Worm (Caenorhabditis elegans) whole organism, L1 larva: ENCODE results near the gene tag-123.

Experiments used
- C04F5.9 ChIP-seq: sonication (generic microtip); optimal IDR thresholded peaks from 2 replicates; lab custom pipeline; 2016; ENCODE audit warnings: missing genetic modification characterization, missing compliant biosample characterization
- F16B12.6 ChIP-seq: fragments of 150-350 bp; optimal IDR thresholded peaks from 2 replicates; lab custom pipeline; 2014; ENCODE audit warnings: missing biosample characterization, missing genetic modification characterization
- ama-1 ChIP-seq: fragments of 150-350 bp; optimal IDR thresholded peaks from 2 replicates; lab custom pipeline; 2014
- blmp-1 ChIP-seq: fragments of 150-350 bp; optimal IDR thresholded peaks from 2 replicates; lab custom pipeline; 2014; ENCODE audit warnings: missing biosample characterization, missing genetic modification characterization
- ceh-63 ChIP-seq: fragments of 200-800 bp; sonication (Bioruptor generic); optimal IDR thresholded peaks from 2 replicates; lab custom pipeline; 2018; ENCODE audit warnings: mild to moderate bottlenecking, missing genetic modification characterization, missing compliant biosample characterization
- ces-1 ChIP-seq: fragments of 150-350 bp; optimal IDR thresholded peaks from 2 replicates; lab custom pipeline; 2014; ENCODE audit warnings: missing biosample characterization, missing genetic modification reagents, missing genetic modification characterization
- dsc-1 ChIP-seq: sonication (generic microtip); optimal IDR thresholded peaks from 2 replicates; lab custom pipeline; 2016; ENCODE audit warnings: mild to moderate bottlenecking, missing genetic modification characterization, missing compliant biosample characterization
- efl-1 ChIP-seq, 4 experiments: fragments of 150-350 bp; optimal IDR thresholded peaks in 3 of 4; peaks in 1 of 4; 1 replicate in 1 of 4; 2 replicates in 3 of 4; lab custom pipeline; 2014; ENCODE audit warnings: missing biosample characterization in 2 of 4, missing genetic modification characterization in 2 of 4, missing genetic modification reagents in 2 of 4
- egl-27 ChIP-seq, 2 experiments: fragments of 150-350 bp in 1 of 2; sonication (generic microtip); optimal IDR thresholded peaks; 3 replicates each; lab custom pipeline; 2017 to 2018; ENCODE audit warnings: missing biosample characterization in 2 of 2, missing genetic modification characterization in 2 of 2, missing genetic modification reagents in 2 of 2
- elt-3 ChIP-seq, 6 experiments: fragments of 150-350 bp in 1 of 6; sonication (generic microtip); optimal IDR thresholded peaks; 2 replicates each; lab custom pipeline; 2017 to 2018; ENCODE audit warnings: missing biosample characterization in 6 of 6, missing genetic modification characterization in 6 of 6, inconsistent platforms in 1 of 6
- fkh-4 ChIP-seq: sonication (generic microtip); optimal IDR thresholded peaks from 2 replicates; lab custom pipeline; 2016; ENCODE audit warnings: missing compliant biosample characterization, missing genetic modification characterization, borderline replicate concordance
- grh-1 ChIP-seq: fragments of 200-800 bp; sonication (Bioruptor generic); IDR thresholded peaks from 2 replicates; pipeline ENCODE4 v1.3.6; 2022; ENCODE audit warnings: missing genetic modification reagents, missing genetic modification characterization, missing compliant biosample characterization
- hlh-4 ChIP-seq: sonication (generic microtip); optimal IDR thresholded peaks from 2 replicates; lab custom pipeline; 2016; ENCODE audit warnings: mild to moderate bottlenecking, missing genetic modification characterization, missing compliant biosample characterization
- irx-1 ChIP-seq: sonication (generic microtip); optimal IDR thresholded peaks from 2 replicates; lab custom pipeline; 2016; ENCODE audit warnings: missing genetic modification characterization, missing compliant biosample characterization
- isw-1 ChIP-seq: fragments of 200-800 bp; sonication (Bioruptor generic); IDR thresholded peaks from 2 replicates; pipeline ENCODE4 v1.3.6; 2022; ENCODE audit warnings: missing genetic modification characterization, missing compliant biosample characterization
- lin-13 ChIP-seq: fragments of 150-350 bp; optimal IDR thresholded peaks from 2 replicates; lab custom pipeline; 2014; ENCODE audit warnings: missing biosample characterization, missing genetic modification reagents, missing genetic modification characterization
- lin-14 ChIP-seq: fragments of 200-800 bp; sonication (Bioruptor generic); optimal IDR thresholded peaks from 2 replicates; lab custom pipeline; 2018; ENCODE audit warnings: mild to moderate bottlenecking, missing genetic modification characterization, moderate library complexity, missing compliant biosample characterization
- lin-15B ChIP-seq: fragments of 150-350 bp; sonication (generic microtip); optimal IDR thresholded peaks from 3 replicates; lab custom pipeline; 2014; ENCODE audit warnings: missing biosample characterization, missing genetic modification characterization
- lin-35 ChIP-seq, 2 experiments: fragments of 150-350 bp; optimal IDR thresholded peaks; 2 replicates each; lab custom pipeline; 2014; ENCODE audit warnings: missing biosample characterization in 2 of 2, missing genetic modification characterization in 2 of 2, missing genetic modification reagents in 2 of 2
- lsy-2 ChIP-seq, 2 experiments: fragments of 150-350 bp; optimal IDR thresholded peaks; 2 replicates each; lab custom pipeline; 2014; ENCODE audit warnings: missing biosample characterization in 2 of 2, missing genetic modification characterization in 2 of 2
- mab-9 ChIP-seq: fragments of 200-800 bp; sonication (Bioruptor generic); IDR thresholded peaks from 2 replicates; pipeline ENCODE4 v1.3.6; 2022; ENCODE audit warnings: missing genetic modification reagents, missing genetic modification characterization, missing compliant biosample characterization
- mep-1 ChIP-seq: fragments of 150-350 bp; optimal IDR thresholded peaks from 2 replicates; lab custom pipeline; 2014; ENCODE audit warnings: missing biosample characterization, missing genetic modification characterization
- nhr-11 ChIP-seq: fragments of 150-350 bp; optimal IDR thresholded peaks from 2 replicates; lab custom pipeline; 2014; ENCODE audit warnings: missing biosample characterization, missing genetic modification characterization
- nhr-19 ChIP-seq: fragments of 200-800 bp; sonication (Bioruptor generic); conservative IDR thresholded peaks from 2 replicates; pipeline ENCODE4 v1.3.6; 2022; ENCODE audit warnings: missing genetic modification characterization, missing compliant biosample characterization
- nhr-20 ChIP-seq: sonication (generic microtip); optimal IDR thresholded peaks from 2 replicates; lab custom pipeline; 2016; ENCODE audit warnings: mild to moderate bottlenecking, missing genetic modification characterization, missing compliant biosample characterization
- nhr-237 ChIP-seq: fragments of 150-350 bp; optimal IDR thresholded peaks from 2 replicates; lab custom pipeline; 2014; ENCODE audit warnings: missing biosample characterization, missing genetic modification characterization
- nhr-28 ChIP-seq: fragments of 150-350 bp; optimal IDR thresholded peaks from 2 replicates; lab custom pipeline; 2014; ENCODE audit warnings: missing biosample characterization, missing genetic modification characterization
- nhr-47 ChIP-seq: sonication (generic microtip); optimal IDR thresholded peaks from 2 replicates; lab custom pipeline; 2016; ENCODE audit warnings: mild to moderate bottlenecking, missing genetic modification characterization, moderate library complexity, missing compliant biosample characterization
- nhr-84 ChIP-seq: sonication (generic microtip); optimal IDR thresholded peaks from 2 replicates; lab custom pipeline; 2017; ENCODE audit warnings: missing biosample characterization, missing genetic modification characterization
- nhr-85 ChIP-seq: sonication (generic microtip); peaks from one replicate; lab custom pipeline; 2016; ENCODE audit warnings: missing genetic modification characterization, inconsistent platforms, missing compliant biosample characterization
- nhr-90 ChIP-seq: sonication (generic microtip); optimal IDR thresholded peaks from 2 replicates; lab custom pipeline; 2016; ENCODE audit warnings: mild to moderate bottlenecking, missing genetic modification characterization, missing compliant biosample characterization; ENCODE audit not compliant: poor library complexity
- pag-3 ChIP-seq: sonication (generic microtip); optimal IDR thresholded peaks from 2 replicates; lab custom pipeline; 2017; ENCODE audit warnings: missing genetic modification characterization, mild to moderate bottlenecking, missing compliant biosample characterization, antibody characterized with exemption, borderline replicate concordance; ENCODE audit not compliant: insufficient read depth
- rnt-1 ChIP-seq: sonication (generic microtip); optimal IDR thresholded peaks from 2 replicates; lab custom pipeline; 2016; ENCODE audit warnings: mild to moderate bottlenecking, missing genetic modification characterization, moderate library complexity, missing compliant biosample characterization
- skn-1 ChIP-seq: fragments of 150-350 bp; optimal IDR thresholded peaks from 2 replicates; lab custom pipeline; 2014; ENCODE audit warnings: missing biosample characterization, missing genetic modification characterization
- snu-23 ChIP-seq: sonication (generic microtip); optimal IDR thresholded peaks from 2 replicates; lab custom pipeline; 2016; ENCODE audit warnings: missing genetic modification characterization, missing compliant biosample characterization
- sox-4 ChIP-seq: sonication (generic microtip); optimal IDR thresholded peaks from 2 replicates; lab custom pipeline; 2016; ENCODE audit warnings: missing genetic modification characterization, missing compliant biosample characterization
- swsn-7 ChIP-seq: sonication (generic microtip); optimal IDR thresholded peaks from 2 replicates; lab custom pipeline; 2016; ENCODE audit warnings: missing genetic modification characterization, missing compliant biosample characterization
- tlp-1 ChIP-seq: fragments of 150-350 bp; optimal IDR thresholded peaks from 2 replicates; lab custom pipeline; 2014; ENCODE audit warnings: missing biosample characterization, missing genetic modification characterization
- unc-86 ChIP-seq: sonication (generic microtip); optimal IDR thresholded peaks from 2 replicates; lab custom pipeline; 2016; ENCODE audit warnings: missing genetic modification characterization, missing compliant biosample characterization
- unc-98 ChIP-seq: fragments of 200-800 bp; sonication (Bioruptor generic); IDR thresholded peaks from 2 replicates; pipeline ENCODE4 v1.3.6; 2022; ENCODE audit warnings: missing genetic modification characterization, missing compliant biosample characterization
- xbp-1 ChIP-seq: sonication (generic microtip); optimal IDR thresholded peaks from 2 replicates; lab custom pipeline; 2016; ENCODE audit warnings: missing genetic modification characterization, missing compliant biosample characterization
- zag-1 ChIP-seq: fragments of 150-350 bp; optimal IDR thresholded peaks from 2 replicates; lab custom pipeline; 2014; ENCODE audit warnings: missing biosample characterization, missing genetic modification characterization
- zip-4 ChIP-seq: fragments of 200-800 bp; sonication (Bioruptor generic); optimal IDR thresholded peaks from 2 replicates; lab custom pipeline; 2018; ENCODE audit warnings: mild to moderate bottlenecking, missing genetic modification characterization, moderate library complexity, missing compliant biosample characterization
- ztf-11 ChIP-seq, 2 experiments: sonication (generic microtip); optimal IDR thresholded peaks; 2 replicates each; lab custom pipeline; 2016 to 2017; ENCODE audit warnings: missing genetic modification characterization in 2 of 2, missing biosample characterization in 1 of 2, missing compliant biosample characterization in 1 of 2
- ztf-4 ChIP-seq: fragments of 150-350 bp; optimal IDR thresholded peaks from 2 replicates; lab custom pipeline; 2014; ENCODE audit warnings: missing biosample characterization, missing genetic modification characterization

The tag-123 gene

DNA sequence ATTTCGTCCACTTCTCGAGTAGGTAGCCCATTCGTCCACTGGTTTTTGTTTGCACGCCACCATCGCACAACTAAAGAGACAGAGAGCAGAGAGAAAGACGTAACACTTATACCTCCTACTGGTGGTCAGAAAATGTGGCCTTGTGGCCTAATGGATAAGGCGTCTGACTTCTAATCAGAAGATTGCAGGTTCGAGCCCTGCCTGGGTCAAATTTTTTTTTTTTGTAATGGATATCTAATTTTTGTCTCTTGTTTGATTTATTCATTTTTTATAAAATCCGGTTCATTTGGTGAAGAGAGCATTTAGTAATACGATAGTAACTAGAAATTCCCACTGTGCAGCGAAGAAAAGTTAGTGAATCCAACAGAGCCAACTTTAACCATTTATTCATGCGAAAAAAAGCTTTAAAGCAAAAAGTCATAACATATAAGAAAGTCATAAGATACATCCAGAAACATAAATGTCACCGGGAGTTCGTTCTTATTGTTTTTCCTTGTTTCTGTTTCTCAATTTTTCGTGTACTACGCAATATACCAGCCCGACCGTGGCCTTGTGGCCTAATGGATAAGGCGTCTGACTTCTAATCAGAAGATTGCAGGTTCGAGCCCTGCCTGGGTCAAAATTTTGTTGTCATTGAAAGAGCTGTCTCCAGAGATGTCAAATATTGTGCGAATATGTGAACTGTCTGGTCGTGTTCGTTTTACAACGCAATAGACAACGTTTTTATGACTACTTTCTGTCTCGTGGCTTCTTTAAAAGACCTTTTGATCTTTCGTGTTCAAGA lies 35.6 kb downstream of the tag-123 start (continued):
- TF ChIP-seq lin-15B (no peak), snu-23 (GFP tag; lab: Kevin White, UChicago) (peak; percentile 80), lsy-2 (tag; optimal IDR thresholded peaks at IDR 0.05; lab: Kevin White, UChicago) (peak; percentile 49 to 57), swsn-7 (peak; percentile 64), nhr-20 (peak; percentile 65), nhr-84 (no peak), nhr-85 (tag; lab: Kevin White, UChicago) (peak; percentile 59), nhr-19 (peak; percentile 56; the same call in 1 of the 2 replicates), pag-3 (tag; lab: Kevin White, UChicago) (no peak), dsc-1 (tag; lab: Kevin White, UChicago) (peak; percentile 64)

DNA sequence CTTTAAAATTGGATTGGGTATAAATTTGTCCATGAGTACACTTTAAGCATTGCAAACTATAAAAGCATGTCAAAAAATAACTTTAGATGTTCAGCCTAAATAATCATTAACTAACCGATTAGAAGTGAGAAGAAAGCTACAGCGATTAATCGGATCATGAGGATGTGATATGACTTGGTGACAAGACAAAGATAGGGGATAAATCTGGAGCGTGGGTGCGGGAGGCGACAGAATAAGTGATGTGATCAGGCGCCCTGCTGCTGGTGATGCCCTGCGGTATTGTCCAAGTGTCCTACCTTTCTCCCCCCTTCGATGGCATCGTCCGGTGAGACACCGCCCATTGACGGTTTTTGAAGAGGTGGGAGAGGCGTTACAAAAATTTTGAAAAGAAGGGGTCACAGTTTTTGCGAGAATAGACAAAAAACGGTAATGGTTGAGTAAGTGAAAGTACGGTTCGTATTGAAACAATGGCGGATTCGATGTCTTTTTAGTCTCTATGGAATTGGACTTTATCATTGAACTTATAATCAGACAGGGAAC lies 37.1 kb downstream of the tag-123 start, which contains the start of gene F41D9.2:
Gene F41D9.2, minus strand, starts transcription at position 304 of the 540 bp plus-strand sequence.
- TF ChIP-seq hlh-4 (tag; lab: Kevin White, UChicago) (no peak), mep-1 (tag; lab: Kevin White, UChicago) (peak; percentile 35), snu-23 (GFP tag; lab: Kevin White, UChicago) (peak; percentile 24), nhr-85 (tag; lab: Kevin White, UChicago) (peak; percentile 80), efl-1 (optimal IDR thresholded peaks at IDR 0.05; lab: Kevin White, UChicago) (no peak), efl-1 (GFP tag; optimal IDR thresholded peaks at IDR 0.05 in 1 of 2; lab: Kevin White, UChicago) (peak in 1 of 2 experiments; percentile 44), rnt-1 (tag; lab: Kevin White, UChicago) (no peak), elt-3 (tag; optimal IDR thresholded peaks at IDR 0.05; lab: Kevin White, UChicago) (peak in 2 of 6 experiments; percentile 7 to 30), ama-1 (lab: Kevin White, UChicago) (no peak), nhr-20 (peak; percentile 8), lin-14 (GFP tag; lab: Kevin White, UChicago) (peak; percentile 22), blmp-1 (tag; lab: Kevin White, UChicago) (peak; percentile 61), skn-1 (tag; lab: Kevin White, UChicago) (no peak), zip-4 (GFP tag; lab: Kevin White, UChicago) (no peak), isw-1 (GFP tag; lab: Robert Waterston, UW) (no peak), lin-35 (GFP tag; optimal IDR thresholded peaks at IDR 0.05; lab: Kevin White, UChicago) (no peak), nhr-11 (tag; lab: Kevin White, UChicago) (no peak), ces-1 (GFP tag; lab: Kevin White, UChicago) (no peak)
- TF ChIP-seq, all 84 proteins: peak for 8

DNA sequence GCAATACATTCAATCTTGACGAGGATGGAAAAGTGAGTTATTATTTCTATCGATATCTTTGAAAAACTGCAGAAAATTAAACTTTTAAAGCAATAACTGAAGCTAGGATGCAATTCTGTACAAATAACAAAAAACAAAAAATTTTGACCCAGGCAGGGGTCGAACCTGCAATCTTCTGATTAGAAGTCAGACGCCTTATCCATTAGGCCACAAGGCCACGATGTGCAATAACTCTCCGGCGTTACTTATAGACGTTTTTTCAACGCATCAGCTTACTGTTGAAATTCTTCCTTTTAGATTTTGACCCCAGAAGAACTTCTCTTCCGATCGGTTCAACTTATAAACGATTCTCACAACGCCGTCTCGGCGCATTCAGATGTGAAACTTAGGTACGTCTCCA lies 40.2 kb downstream of the tag-123 start:
- TF ChIP-seq pag-3 (tag; lab: Kevin White, UChicago): no peak
- no peak for TF ChIP-seq C04F5.9 (tag; lab: Kevin White, UChicago)
- no peak for TF ChIP-seq nhr-90
- TF ChIP-seq ztf-11 (tag; optimal IDR thresholded peaks at IDR 0.05; lab: Kevin White, UChicago): no peak
- TF ChIP-seq F16B12.6 (tag; lab: Kevin White, UChicago): no peak
- TF ChIP-seq nhr-47 (tag; lab: Kevin White, UChicago): peak; percentile 7
- no peak for TF ChIP-seq isw-1 (GFP tag; lab: Robert Waterston, UW)
- TF ChIP-seq unc-98: no peak
- TF ChIP-seq mab-9 (GFP tag; lab: Robert Waterston, UW): no peak
- TF ChIP-seq ztf-4 (tag; lab: Kevin White, UChicago): no peak
- TF ChIP-seq sox-4 (tag; lab: Kevin White, UChicago): no peak
- TF ChIP-seq irx-1 (tag; lab: Kevin White, UChicago): no peak
- no peak for TF ChIP-seq zag-1 (tag; lab: Kevin White, UChicago)
- no peak for TF ChIP-seq nhr-237 (tag; lab: Kevin White, UChicago)
- no peak for TF ChIP-seq efl-1 (optimal IDR thresholded peaks at IDR 0.05; lab: Kevin White, UChicago)
- peak in 1 of 2 experiments; percentile 87 for TF ChIP-seq efl-1 (GFP tag; optimal IDR thresholded peaks at IDR 0.05 in 1 of 2; lab: Kevin White, UChicago)
- TF ChIP-seq tlp-1 (tag; lab: Kevin White, UChicago): no peak
- TF ChIP-seq egl-27 (tag; optimal IDR thresholded peaks at IDR 0.05; lab: Kevin White, UChicago): no peak
- TF ChIP-seq fkh-4 (tag; lab: Kevin White, UChicago): no peak
- TF ChIP-seq xbp-1 (tag; lab: Kevin White, UChicago): no peak
- no peak for TF ChIP-seq unc-86 (tag; lab: Kevin White, UChicago)
- no peak for TF ChIP-seq lin-13 (GFP tag; lab: Kevin White, UChicago)
- no peak for TF ChIP-seq ceh-63 (GFP tag; lab: Kevin White, UChicago)
- TF ChIP-seq grh-1 (GFP tag; lab: Robert Waterston, UW): no peak
- peak in 1 of 2 experiments; percentile 46 for TF ChIP-seq lin-35 (GFP tag; optimal IDR thresholded peaks at IDR 0.05; lab: Kevin White, UChicago)
- TF ChIP-seq nhr-28 (tag; lab: Kevin White, UChicago): no peak
- TF ChIP-seq nhr-20: peak; percentile 22
- TF ChIP-seq nhr-19: peak; percentile 27; the same call in 1 of the 2 replicates
- TF ChIP-seq nhr-85 (tag; lab: Kevin White, UChicago): no peak
